Fruit fly (Drosophila melanogaster) whole organism, embryonic: ENCODE data around the gene Nepl3.

Experiments
- Aef1 ChIP-seq: fragments of 200-800 bp; sonication (Bioruptor generic); IDR thresholded peaks from 3 replicates; pipeline ENCODE4 v1.3.6; 2022; ENCODE audit warnings: missing biosample characterization, missing genetic modification characterization
- B-H2 ChIP-seq: fragments of 200-800 bp; sonication (Bioruptor generic); optimal IDR thresholded peaks from 2 replicates; lab custom pipeline; 2018; ENCODE audit warnings: missing biosample characterization, mild to moderate bottlenecking, missing genetic modification characterization
- Bdp1 ChIP-seq: fragments of 200-800 bp; sonication (Bioruptor generic); optimal IDR thresholded peaks from 3 replicates; lab custom pipeline; 2016; ENCODE audit warnings: missing biosample characterization, missing genetic modification characterization
- CG12942 ChIP-seq: fragments of 200-800 bp; sonication (Bioruptor generic); optimal IDR thresholded peaks from 3 replicates; lab custom pipeline; 2016; ENCODE audit warnings: missing biosample characterization, missing genetic modification characterization
- CG13296 ChIP-seq: fragments of 200-800 bp; sonication (Bioruptor generic); optimal IDR thresholded peaks from 3 replicates; lab custom pipeline; 2018; ENCODE audit warnings: missing biosample characterization, mild to moderate bottlenecking, missing genetic modification characterization
- CG13424 ChIP-seq: fragments of 200-800 bp; sonication (Bioruptor generic); optimal IDR thresholded peaks from 2 replicates; lab custom pipeline; 2019; ENCODE audit warnings: missing biosample characterization, mild to moderate bottlenecking, missing genetic modification characterization, moderate library complexity
- CG13624 ChIP-seq: fragments of 200-800 bp; sonication (Bioruptor generic); optimal IDR thresholded peaks from 2 replicates; lab custom pipeline; 2016; ENCODE audit warnings: missing biosample characterization, missing genetic modification characterization
- CG14014 ChIP-seq: fragments of 200-800 bp; sonication (Bioruptor generic); IDR thresholded peaks from 2 replicates; pipeline ENCODE4 v1.3.6; 2022; ENCODE audit warnings: missing biosample characterization, missing genetic modification characterization
- CG15269 ChIP-seq: fragments of 200-800 bp; sonication (Bioruptor generic); optimal IDR thresholded peaks from 2 replicates; lab custom pipeline; 2018; ENCODE audit warnings: missing biosample characterization, mild to moderate bottlenecking, missing genetic modification characterization, moderate library complexity
- CG2116 ChIP-seq: fragments of 200-800 bp; sonication (Bioruptor generic); optimal IDR thresholded peaks from 3 replicates; lab custom pipeline; 2018; ENCODE audit warnings: missing biosample characterization, mild to moderate bottlenecking, missing genetic modification characterization
- CG30403 ChIP-seq: fragments of 200-800 bp; sonication (Bioruptor generic); optimal IDR thresholded peaks from 3 replicates; lab custom pipeline; 2016; ENCODE audit warnings: missing biosample characterization, missing genetic modification characterization
- CG34224 ChIP-seq: fragments of 200-800 bp; sonication (Bioruptor generic); IDR thresholded peaks from 3 replicates; pipeline ENCODE4 v1.3.6; 2022; ENCODE audit warnings: missing biosample characterization, missing genetic modification characterization; ENCODE audit not compliant: partially characterized antibody
- CG3838 ChIP-seq: fragments of 200-800 bp; sonication (Bioruptor generic); optimal IDR thresholded peaks from 3 replicates; lab custom pipeline; 2016; ENCODE audit warnings: missing biosample characterization, missing genetic modification characterization
- CG4404 ChIP-seq: fragments of 200-800 bp; sonication (Bioruptor generic); IDR thresholded peaks from 2 replicates; pipeline ENCODE4 v1.3.6; 2022; ENCODE audit warnings: missing biosample characterization, missing genetic modification characterization
- CG4730 ChIP-seq: fragments of 200-800 bp; sonication (Bioruptor generic); IDR thresholded peaks from 2 replicates; pipeline ENCODE4 v1.3.6; 2022; ENCODE audit warnings: missing biosample characterization, missing genetic modification characterization
- CG5180 ChIP-seq: fragments of 200-800 bp; sonication (Bioruptor generic); optimal IDR thresholded peaks from 3 replicates; lab custom pipeline; 2017; ENCODE audit warnings: missing biosample characterization, missing genetic modification characterization, mild to moderate bottlenecking, moderate library complexity, missing genetic modification reagents
- CG6254 ChIP-seq: fragments of 200-800 bp; sonication (Bioruptor generic); optimal IDR thresholded peaks from 3 replicates; lab custom pipeline; 2017; ENCODE audit warnings: mild to moderate bottlenecking, missing biosample characterization, missing genetic modification reagents, missing genetic modification characterization
- CG6689 ChIP-seq: fragments of 200-800 bp; sonication (Bioruptor generic); IDR thresholded peaks from 2 replicates; pipeline ENCODE4 v1.3.6; 2022; ENCODE audit warnings: missing biosample characterization, missing genetic modification characterization
- CG7556 ChIP-seq: fragments of 200-800 bp; sonication (Bioruptor generic); optimal IDR thresholded peaks from 2 replicates; lab custom pipeline; 2017; ENCODE audit warnings: missing biosample characterization, mild to moderate bottlenecking, missing genetic modification characterization
- CG8290 ChIP-seq, 3 experiments: fragments of 200-800 bp; sonication (Bioruptor generic); optimal IDR thresholded peaks; 2 replicates each; lab custom pipeline; 2016 to 2019; ENCODE audit warnings: missing biosample characterization in 3 of 3, missing genetic modification characterization in 3 of 3, mild to moderate bottlenecking in 2 of 3, moderate library complexity in 1 of 3
- CG8765 ChIP-seq: fragments of 200-800 bp; sonication (Bioruptor generic); IDR thresholded peaks from 2 replicates; pipeline ENCODE4 v1.3.6; 2022; ENCODE audit warnings: missing biosample characterization, missing genetic modification characterization
- CG9817 ChIP-seq: fragments of 200-800 bp; sonication (Bioruptor generic); optimal IDR thresholded peaks from 2 replicates; lab custom pipeline; 2018; ENCODE audit warnings: missing biosample characterization, mild to moderate bottlenecking, missing genetic modification characterization, moderate library complexity
- D19A ChIP-seq: fragments of 200-800 bp; optimal IDR thresholded peaks from 3 replicates; lab custom pipeline; 2019; ENCODE audit warnings: missing biosample characterization, mild to moderate bottlenecking, missing genetic modification characterization, moderate library complexity
- Dfd ChIP-seq, 2 experiments: fragments of >200 bp; optimal IDR thresholded peaks; 2 replicates each; lab custom pipeline; 2017; ENCODE audit warnings: missing biosample characterization in 2 of 2, missing genetic modification characterization in 2 of 2
- H15 ChIP-seq: fragments of 200-800 bp; sonication (Bioruptor generic); IDR thresholded peaks from 3 replicates; pipeline ENCODE4 v1.3.6; 2022; ENCODE audit warnings: missing biosample characterization, missing genetic modification characterization
- HLH54F ChIP-seq: fragments of 200-800 bp; sonication (Bioruptor generic); optimal IDR thresholded peaks from 3 replicates; lab custom pipeline; 2016; ENCODE audit warnings: missing biosample characterization, missing genetic modification characterization
- HLHmδ ChIP-seq: fragments of 200-800 bp; sonication (Bioruptor generic); optimal IDR thresholded peaks from 2 replicates; lab custom pipeline; 2018; ENCODE audit warnings: missing biosample characterization, mild to moderate bottlenecking, missing genetic modification characterization, moderate library complexity
- Lpt ChIP-seq: fragments of >200 bp; optimal IDR thresholded peaks from 2 replicates; lab custom pipeline; 2018; ENCODE audit warnings: missing biosample characterization, missing genetic modification characterization
- Nf-YC ChIP-seq: fragments of 200-800 bp; optimal IDR thresholded peaks from 3 replicates; lab custom pipeline; 2019; ENCODE audit warnings: missing biosample characterization, mild to moderate bottlenecking, missing genetic modification characterization, moderate library complexity
- Sox102F ChIP-seq: fragments of 200-800 bp; sonication (Bioruptor generic); optimal IDR thresholded peaks from 2 replicates; lab custom pipeline; 2018; ENCODE audit warnings: missing biosample characterization, mild to moderate bottlenecking, missing genetic modification characterization, moderate library complexity
- TFAM ChIP-seq: fragments of 200-800 bp; sonication (Bioruptor generic); optimal IDR thresholded peaks from 2 replicates; lab custom pipeline; 2017; ENCODE audit warnings: missing biosample characterization, missing genetic modification characterization, inconsistent platforms
- bowl ChIP-seq: fragments of 200-800 bp; sonication (Bioruptor generic); IDR thresholded peaks from 2 replicates; pipeline ENCODE4 v1.3.6; 2022; ENCODE audit warnings: missing biosample characterization, missing genetic modification characterization
- cas ChIP-seq: fragments of 200-800 bp; sonication (Bioruptor generic); IDR thresholded peaks from 2 replicates; pipeline ENCODE4 v1.3.6; 2022; ENCODE audit warnings: missing biosample characterization, missing genetic modification characterization
- chn ChIP-seq: fragments of 200-800 bp; sonication (Bioruptor generic); optimal IDR thresholded peaks from 2 replicates; lab custom pipeline; 2016; ENCODE audit warnings: missing biosample characterization, missing genetic modification characterization
- cwo ChIP-seq: fragments of 200-800 bp; sonication (Bioruptor generic); optimal IDR thresholded peaks from 3 replicates; lab custom pipeline; 2017; ENCODE audit warnings: missing biosample characterization, missing genetic modification characterization, mild to moderate bottlenecking, moderate library complexity, missing genetic modification reagents
- dan ChIP-seq: fragments of 200-800 bp; sonication (Bioruptor generic); IDR thresholded peaks from 2 replicates; pipeline ENCODE4 v1.3.6; 2022; ENCODE audit warnings: missing biosample characterization, missing genetic modification characterization
- dimm ChIP-seq: fragments of 200-800 bp; sonication (Bioruptor generic); IDR thresholded peaks from 2 replicates; pipeline ENCODE4 v1.3.6; 2022; ENCODE audit warnings: missing biosample characterization, missing genetic modification characterization
- eve ChIP-seq, 2 experiments: fragments of >200 bp; optimal IDR thresholded peaks; 2 replicates each; lab custom pipeline; 2017; ENCODE audit warnings: missing biosample characterization in 2 of 2, missing genetic modification characterization in 2 of 2
- luna ChIP-seq: fragments of 200-800 bp; sonication (Bioruptor generic); optimal IDR thresholded peaks from 2 replicates; lab custom pipeline; 2016; ENCODE audit warnings: missing biosample characterization, missing genetic modification characterization
- pfk ChIP-seq: fragments of 200-800 bp; sonication (Bioruptor generic); optimal IDR thresholded peaks from 2 replicates; lab custom pipeline; 2018; ENCODE audit warnings: missing biosample characterization, mild to moderate bottlenecking, missing genetic modification characterization, moderate library complexity
- pros ChIP-seq: fragments of 200-800 bp; sonication (Bioruptor generic); optimal IDR thresholded peaks from 3 replicates; lab custom pipeline; 2019; ENCODE audit warnings: missing biosample characterization, mild to moderate bottlenecking, missing genetic modification characterization, moderate library complexity
- sens ChIP-seq: fragments of 200-800 bp; sonication (Bioruptor generic); peaks from one replicate; lab custom pipeline; 2016; ENCODE audit warnings: missing biosample characterization, missing genetic modification characterization
- sisA ChIP-seq: fragments of 200-800 bp; sonication (Bioruptor generic); IDR thresholded peaks from 2 replicates; pipeline ENCODE4 v1.3.6; 2022; ENCODE audit warnings: missing biosample characterization, missing genetic modification characterization
- sna ChIP-seq: fragments of 200-800 bp; sonication (Bioruptor generic); IDR thresholded peaks from 2 replicates; pipeline ENCODE4 v1.3.6; 2022; ENCODE audit warnings: missing biosample characterization, missing genetic modification characterization; ENCODE audit not compliant: partially characterized antibody
- sob ChIP-seq: fragments of 200-800 bp; sonication (Bioruptor generic); IDR thresholded peaks from 2 replicates; pipeline ENCODE4 v1.3.6; 2022; ENCODE audit warnings: missing biosample characterization, missing genetic modification characterization
- sug ChIP-seq: fragments of 200-800 bp; optimal IDR thresholded peaks from 2 replicates; lab custom pipeline; 2019; ENCODE audit warnings: missing biosample characterization, mild to moderate bottlenecking, missing genetic modification characterization, moderate library complexity
- tin ChIP-seq: fragments of 200-800 bp; sonication (Bioruptor generic); optimal IDR thresholded peaks from 3 replicates; lab custom pipeline; 2016; ENCODE audit warnings: missing biosample characterization, missing genetic modification characterization
- vnd ChIP-seq: fragments of 200-800 bp; sonication (Bioruptor generic); IDR thresholded peaks from 3 replicates; pipeline ENCODE4 v1.3.6; 2022; ENCODE audit warnings: missing biosample characterization, missing genetic modification characterization; ENCODE audit not compliant: partially characterized antibody
- vvl ChIP-seq: fragments of 200-800 bp; sonication (Bioruptor generic); IDR thresholded peaks from 2 replicates; pipeline ENCODE4 v1.3.6; 2022; ENCODE audit warnings: missing biosample characterization, missing genetic modification characterization
- z ChIP-seq: fragments of 200-800 bp; sonication (Bioruptor generic); IDR thresholded peaks from 3 replicates; pipeline ENCODE4 v1.3.6; 2022; ENCODE audit warnings: missing biosample characterization, missing genetic modification characterization

Nepl3 gene

DNA sequence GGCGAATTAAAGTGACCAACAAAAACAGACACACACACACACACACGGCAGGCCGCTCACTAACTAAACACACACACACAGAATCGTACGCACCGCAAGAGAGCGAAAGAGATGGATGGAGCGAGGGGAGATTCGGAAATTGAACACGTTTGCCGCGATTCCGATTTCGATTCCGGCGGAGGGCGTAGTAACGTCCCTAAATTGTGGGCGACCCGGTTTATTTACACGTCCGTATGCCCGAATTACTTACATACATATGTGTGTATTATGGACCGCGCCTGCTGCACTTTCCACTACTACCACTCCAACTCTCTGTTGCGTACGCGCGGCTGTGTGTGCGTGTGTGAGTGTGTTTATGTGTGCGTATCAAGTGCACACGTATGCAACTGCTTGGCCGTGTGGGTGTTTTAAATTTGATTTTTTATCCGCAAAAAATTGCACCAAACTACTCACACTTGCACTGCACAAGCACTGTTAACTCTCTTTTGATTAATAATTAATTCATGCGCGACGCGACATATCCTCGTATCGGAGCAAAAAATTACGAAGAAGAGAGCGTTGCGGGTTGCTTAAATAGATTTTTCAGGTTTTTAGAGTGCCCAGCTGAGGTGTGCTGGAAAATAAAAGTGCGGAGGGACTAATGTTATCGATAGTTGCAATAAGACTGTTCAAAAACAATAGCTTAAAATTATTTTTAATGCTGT, 35.1 kb upstream of the Nepl3 start, which contains the start of gene Pgant5 (continued):
- TF ChIP-seq eve (GFP tag; optimal IDR thresholded peaks at IDR 0.05; lab: Kevin White, UChicago) (no peak), CG13624 (GFP tag; lab: Kevin White, UChicago) (no peak), CG6689 (GFP tag; lab: Robert Waterston, UW) (no peak), bowl (no peak), CG5180 (GFP tag; lab: Kevin White, UChicago) (peak; percentile 30), Bdp1 (GFP tag; lab: Kevin White, UChicago) (no peak), sens (GFP tag; lab: Kevin White, UChicago) (peak; percentile 80), CG4404 (no peak), Nf-YC (tag; lab: Kevin White, UChicago) (peak; percentile 73), z (GFP tag; lab: Robert Waterston, UW) (0 out of 3 replicates have a peak, but pooled peaks have one; percentile 17), Dfd (GFP tag; optimal IDR thresholded peaks at IDR 0.05; lab: Kevin White, UChicago) (peak in 1 of 2 experiments; percentile 47), Aef1 (GFP tag; lab: Robert Waterston, UW) (no peak), CG13424 (no peak), D19A (tag; lab: Kevin White, UChicago) (no peak), TFAM (GFP tag; lab: Kevin White, UChicago) (no peak), CG15269 (no peak), chn (GFP tag; lab: Kevin White, UChicago) (no peak), sug (tag; lab: Kevin White, UChicago) (no peak), CG14014 (GFP tag; lab: Robert Waterston, UW) (0 out of 2 replicates have a peak, but pooled peaks have one; percentile 30), vvl (GFP tag; lab: Robert Waterston, UW) (peak; percentile 73; the same call in 1 of the 2 replicates), pros (no peak), vnd (no peak), tin (GFP tag; lab: Kevin White, UChicago) (no peak), CG30403 (peak; percentile 5), cas (GFP tag; lab: Robert Waterston, UW) (no peak), dan (no peak), CG8765 (GFP tag; lab: Robert Waterston, UW) (no peak), sisA (GFP tag; lab: Robert Waterston, UW) (no peak), sna (no peak), H15 (GFP tag; lab: Robert Waterston, UW) (no peak), CG2116 (no peak), luna (no peak), Sox102F (GFP tag; lab: Kevin White, UChicago) (no peak), CG9817 (no peak), CG13296 (peak; percentile 9), CG12942 (no peak), CG6254 (GFP tag; lab: Kevin White, UChicago) (no peak), dimm (GFP tag; lab: Robert Waterston, UW) (no peak), B-H2 (no peak), CG3838 (GFP tag; lab: Kevin White, UChicago) (no peak), pfk (no peak), CG8290 (GFP tag; optimal IDR thresholded peaks at IDR 0.05; lab: Kevin White, UChicago) (no peak), CG8290 (tag; optimal IDR thresholded peaks at IDR 0.05; lab: Kevin White, UChicago) (peak in 1 of 2 experiments; percentile 35), sob (GFP tag; lab: Robert Waterston, UW) (peak; percentile 52; the same call in 1 of the 2 replicates), CG7556 (GFP tag; lab: Kevin White, UChicago) (peak; percentile 12), Lpt (GFP tag; lab: Kevin White, UChicago) (no peak), cwo (GFP tag; lab: Kevin White, UChicago) (peak; percentile 45), CG4730 (no peak), HLH54F (GFP tag; lab: Kevin White, UChicago) (peak; percentile 4), CG34224 (GFP tag; lab: Robert Waterston, UW) (no peak; the same call in 2 of the 3 replicates), HLHmδ (no peak)
